Worm (Caenorhabditis elegans) whole organism, L3 larva: ENCODE data around the gene grl-10.
A peak's percentile ranks its signal among the peaks of the same experiment; 100 is the strongest.

Source experiments
- R02D3.7 ChIP-seq: fragments of 150-350 bp; optimal IDR thresholded peaks from 2 replicates; lab custom pipeline; 2014; ENCODE audit warnings: missing biosample characterization, missing genetic modification characterization
- ZK546.5 ChIP-seq: sonication (generic microtip); optimal IDR thresholded peaks from 2 replicates; lab custom pipeline; 2017; ENCODE audit warnings: missing biosample characterization, missing genetic modification characterization
- ama-1 ChIP-seq: fragments of 150-350 bp; optimal IDR thresholded peaks from 2 replicates; lab custom pipeline; 2018
- ceh-16 ChIP-seq: sonication (generic microtip); optimal IDR thresholded peaks from 2 replicates; lab custom pipeline; 2017; ENCODE audit warnings: missing biosample characterization, missing genetic modification characterization
- ceh-28 ChIP-seq: fragments of 150-350 bp; optimal IDR thresholded peaks from 2 replicates; lab custom pipeline; 2014; ENCODE audit warnings: missing biosample characterization, missing genetic modification reagents, missing genetic modification characterization
- ceh-82 ChIP-seq: fragments of 150-350 bp; optimal IDR thresholded peaks from 2 replicates; lab custom pipeline; 2014; ENCODE audit warnings: missing biosample characterization, missing genetic modification characterization
- daf-12 ChIP-seq: fragments of 150-350 bp; optimal IDR thresholded peaks from 2 replicates; lab custom pipeline; 2014; ENCODE audit warnings: missing biosample characterization, missing genetic modification reagents, missing genetic modification characterization
- egl-27 ChIP-seq: sonication (generic microtip); optimal IDR thresholded peaks from 4 replicates; lab custom pipeline; 2017; ENCODE audit warnings: missing biosample characterization, missing genetic modification reagents, missing genetic modification characterization
- egl-5 ChIP-seq: fragments of 150-350 bp; optimal IDR thresholded peaks from 2 replicates; lab custom pipeline; 2017; ENCODE audit warnings: missing biosample characterization, missing genetic modification reagents, missing genetic modification characterization, inconsistent platforms
- elt-1 ChIP-seq: fragments of 150-350 bp; optimal IDR thresholded peaks from 2 replicates; lab custom pipeline; 2014; ENCODE audit warnings: missing biosample characterization, missing genetic modification characterization
- elt-2 ChIP-seq: sonication (generic microtip); optimal IDR thresholded peaks from 2 replicates; lab custom pipeline; 2016; ENCODE audit warnings: missing genetic modification reagents, mild to moderate bottlenecking, missing genetic modification characterization, missing compliant biosample characterization
- elt-3 ChIP-seq, 3 experiments: fragments of 150-350 bp in 1 of 3; sonication (generic microtip) in 2 of 3; optimal IDR thresholded peaks; 2 replicates in 2 of 3; 4 replicates in 1 of 3; lab custom pipeline; 2014 to 2017; ENCODE audit warnings: missing biosample characterization in 3 of 3, missing genetic modification characterization in 3 of 3
- fkh-10 ChIP-seq: sonication (generic microtip); optimal IDR thresholded peaks from 2 replicates; lab custom pipeline; 2017; ENCODE audit warnings: missing biosample characterization, missing genetic modification reagents, missing genetic modification characterization
- fkh-2 ChIP-seq: fragments of 150-350 bp; optimal IDR thresholded peaks from 2 replicates; lab custom pipeline; 2014; ENCODE audit warnings: missing biosample characterization, missing genetic modification reagents, missing genetic modification characterization
- fos-1 ChIP-seq: fragments of 150-350 bp; optimal IDR thresholded peaks from 2 replicates; lab custom pipeline; 2014; ENCODE audit warnings: missing biosample characterization, missing genetic modification characterization
- hmg-11 ChIP-seq: sonication (generic microtip); optimal IDR thresholded peaks from 2 replicates; lab custom pipeline; 2016; ENCODE audit warnings: missing genetic modification characterization, missing compliant biosample characterization
- jun-1 ChIP-seq: fragments of 150-350 bp; optimal IDR thresholded peaks from 2 replicates; lab custom pipeline; 2014; ENCODE audit warnings: missing biosample characterization, missing genetic modification reagents, missing genetic modification characterization
- lin-39 ChIP-seq: fragments of 150-350 bp; optimal IDR thresholded peaks from 2 replicates; lab custom pipeline; 2018; ENCODE audit warnings: missing biosample characterization, missing genetic modification reagents, missing genetic modification characterization
- lsy-12 ChIP-seq: sonication (generic microtip); optimal IDR thresholded peaks from 2 replicates; lab custom pipeline; 2016; ENCODE audit warnings: mild to moderate bottlenecking, missing genetic modification characterization, missing compliant biosample characterization
- mdl-1 ChIP-seq: fragments of 150-350 bp; optimal IDR thresholded peaks from 2 replicates; lab custom pipeline; 2014; ENCODE audit warnings: missing biosample characterization, missing genetic modification characterization
- mml-1 ChIP-seq: fragments of 150-350 bp; sonication (generic microtip); optimal IDR thresholded peaks from 3 replicates; lab custom pipeline; 2014; ENCODE audit warnings: missing biosample characterization, missing genetic modification characterization
- nfya-1 ChIP-seq: sonication (generic microtip); optimal IDR thresholded peaks from 2 replicates; lab custom pipeline; 2017; ENCODE audit warnings: missing genetic modification characterization, mild to moderate bottlenecking, missing compliant biosample characterization, antibody characterized with exemption, moderate library complexity; ENCODE audit not compliant: insufficient read depth
- nhr-11 ChIP-seq: fragments of 150-350 bp; optimal IDR thresholded peaks from 2 replicates; lab custom pipeline; 2014; ENCODE audit warnings: missing biosample characterization, missing genetic modification characterization
- nhr-237 ChIP-seq: fragments of 150-350 bp; optimal IDR thresholded peaks from 2 replicates; lab custom pipeline; 2014; ENCODE audit warnings: missing biosample characterization, missing genetic modification characterization
- nhr-25 ChIP-seq: sonication (generic microtip); optimal IDR thresholded peaks from 2 replicates; lab custom pipeline; 2017; ENCODE audit warnings: missing biosample characterization, missing genetic modification characterization
- nhr-28 ChIP-seq: fragments of 150-350 bp; optimal IDR thresholded peaks from 2 replicates; lab custom pipeline; 2014; ENCODE audit warnings: missing biosample characterization, missing genetic modification characterization
- nhr-43 ChIP-seq: sonication (generic microtip); optimal IDR thresholded peaks from 2 replicates; lab custom pipeline; 2016; ENCODE audit warnings: mild to moderate bottlenecking, missing genetic modification characterization, missing compliant biosample characterization; ENCODE audit not compliant: poor library complexity, severe bottlenecking
- nhr-76 ChIP-seq: fragments of 150-350 bp; sonication (generic microtip); optimal IDR thresholded peaks from 5 replicates; lab custom pipeline; 2014; ENCODE audit warnings: missing biosample characterization, missing genetic modification characterization
- nhr-77 ChIP-seq: fragments of 150-350 bp; optimal IDR thresholded peaks from 2 replicates; lab custom pipeline; 2014; ENCODE audit warnings: missing biosample characterization, missing genetic modification characterization
- pqm-1 ChIP-seq: fragments of 150-350 bp; optimal IDR thresholded peaks from 2 replicates; lab custom pipeline; 2017; ENCODE audit warnings: missing biosample characterization, missing genetic modification characterization, inconsistent platforms
- sea-2 ChIP-seq: fragments of 150-350 bp; sonication (generic microtip); optimal IDR thresholded peaks from 4 replicates; lab custom pipeline; 2014; ENCODE audit warnings: missing biosample characterization, missing genetic modification reagents, missing genetic modification characterization
- snpc-4 ChIP-seq: fragments of 150-350 bp; optimal IDR thresholded peaks from 2 replicates; lab custom pipeline; 2014; ENCODE audit warnings: missing biosample characterization, missing genetic modification characterization
- tbx-2 ChIP-seq: sonication (generic microtip); optimal IDR thresholded peaks from 2 replicates; lab custom pipeline; 2016; ENCODE audit warnings: mild to moderate bottlenecking, missing genetic modification characterization, missing compliant biosample characterization
- unc-62 ChIP-seq: fragments of 150-350 bp; sonication (generic microtip); optimal IDR thresholded peaks from 4 replicates; lab custom pipeline; 2014; ENCODE audit warnings: missing biosample characterization, missing genetic modification reagents, missing genetic modification characterization
- zag-1 ChIP-seq: fragments of 150-350 bp; optimal IDR thresholded peaks from 2 replicates; lab custom pipeline; 2014; ENCODE audit warnings: missing biosample characterization, missing genetic modification characterization
- ztf-11 ChIP-seq: fragments of 150-350 bp; optimal IDR thresholded peaks from 2 replicates; lab custom pipeline; 2014; ENCODE audit warnings: missing biosample characterization, missing genetic modification characterization
- ztf-4 ChIP-seq: fragments of 150-350 bp; optimal IDR thresholded peaks from 2 replicates; lab custom pipeline; 2014; ENCODE audit warnings: missing biosample characterization, missing genetic modification characterization

grl-10 gene

ce11 chrV:7747132-7747531 is 27.2 kb upstream of the grl-10 start:
- TF ChIP-seq ama-1 (lab: Kevin White, UChicago) (no peak), ZK546.5 (tag; lab: Kevin White, UChicago) (no peak), ceh-16 (tag; lab: Kevin White, UChicago) (no peak), mml-1 (tag; lab: Kevin White, UChicago) (no peak), ztf-11 (tag; lab: Kevin White, UChicago) (no peak), nhr-43 (tag; lab: Kevin White, UChicago) (no peak), ceh-82 (no peak), R02D3.7 (no peak), fos-1 (no peak), nhr-25 (tag; lab: Kevin White, UChicago) (no peak), fkh-2 (tag; lab: Kevin White, UChicago) (no peak), nhr-11 (tag; lab: Kevin White, UChicago) (no peak)

- TF ChIP-seq snpc-4 (tag; lab: Kevin White, UChicago) (no peak), mml-1 (tag; lab: Kevin White, UChicago) (no peak), egl-5 (tag; lab: Kevin White, UChicago) (no peak), mdl-1 (tag; lab: Kevin White, UChicago) (no peak), ztf-4 (no peak), elt-1 (no peak), hmg-11 (tag; lab: Kevin White, UChicago) (no peak), fos-1 (no peak), fkh-10 (GFP tag; lab: Kevin White, UChicago) (no peak), nhr-28 (tag; lab: Kevin White, UChicago) (no peak), ama-1 (lab: Kevin White, UChicago) (no peak), lin-39 (tag; lab: Kevin White, UChicago) (no peak), fkh-2 (tag; lab: Kevin White, UChicago) (no peak), nfya-1 (tag; lab: Kevin White, UChicago) (no peak), ceh-28 (tag; lab: Kevin White, UChicago) (no peak), pqm-1 (tag; lab: Kevin White, UChicago) (no peak), daf-12 (no peak), unc-62 (GFP tag; lab: Kevin White, UChicago) (no peak), tbx-2 (tag; lab: Kevin White, UChicago) (no peak), zag-1 (tag; lab: Kevin White, UChicago) (no peak)
Observed at ce11 chrV:7747987-7748607, 26.2 kb upstream of the grl-10 start.

- TF ChIP-seq egl-5 (tag; lab: Kevin White, UChicago) (no peak), ama-1 (lab: Kevin White, UChicago) (no peak), elt-3 (tag; optimal IDR thresholded peaks at IDR 0.05; lab: Kevin White, UChicago) (no peak), mdl-1 (tag; lab: Kevin White, UChicago) (no peak), jun-1 (no peak), pqm-1 (tag; lab: Kevin White, UChicago) (no peak)
- TF ChIP-seq, all 47 proteins: peak for 0
Observed at ce11 chrV:7749708-7750107, 24.6 kb upstream of the grl-10 start.

ce11 chrV:7754557-7754956 is 19.8 kb upstream of the grl-10 start, which contains the start of gene T05B11.4:
Gene T05B11.4 (minus strand): TSS chrV:7754657.
- TF ChIP-seq ZK546.5 (tag; lab: Kevin White, UChicago) (no peak), fkh-2 (tag; lab: Kevin White, UChicago) (no peak), nhr-25 (tag; lab: Kevin White, UChicago) (no peak), snpc-4 (tag; lab: Kevin White, UChicago) (no peak), nhr-77 (tag; lab: Kevin White, UChicago) (no peak), sea-2 (GFP tag; lab: Kevin White, UChicago) (no peak), daf-12 (no peak), ceh-82 (no peak), R02D3.7 (no peak)
- TF ChIP-seq, all 47 proteins: peak for 0

- TF ChIP-seq lsy-12 (no peak), egl-27 (tag; lab: Kevin White, UChicago) (no peak), nhr-43 (tag; lab: Kevin White, UChicago) (no peak), nhr-237 (tag; lab: Kevin White, UChicago) (no peak), ceh-28 (tag; lab: Kevin White, UChicago) (no peak), nhr-76 (tag; lab: Kevin White, UChicago) (no peak), fkh-2 (tag; lab: Kevin White, UChicago) (no peak), pqm-1 (tag; lab: Kevin White, UChicago) (peak; percentile 31), elt-2 (tag; lab: Kevin White, UChicago) (peak; percentile 43), mml-1 (tag; lab: Kevin White, UChicago) (no peak)
Observed at ce11 chrV:7755991-7756390, 18.4 kb upstream of the grl-10 start.
